Worm (Caenorhabditis elegans): ENCODE data around the gene T10B5.8.

T10B5.8 gene

DNA sequence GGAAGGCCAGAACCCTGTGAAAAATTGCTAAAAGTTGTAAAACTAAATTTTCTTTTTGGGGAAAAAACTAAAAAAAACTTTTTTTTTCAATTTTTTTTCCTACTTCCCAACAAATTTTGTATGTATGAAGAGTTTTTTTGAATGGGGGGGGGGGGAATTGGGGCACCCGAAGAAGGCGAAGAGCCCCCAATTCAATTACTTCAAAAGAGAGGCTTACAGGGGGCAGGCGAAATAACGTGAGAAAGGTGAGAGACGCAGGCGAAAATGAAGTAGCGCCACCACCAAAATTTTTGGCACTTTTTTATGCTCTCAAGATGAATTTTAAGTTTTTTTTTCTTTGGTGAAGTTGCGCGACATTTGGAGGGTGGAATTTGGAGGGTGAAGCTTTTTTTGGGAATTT is 21.1 kb downstream of the T10B5.8 start:
- TF ChIP-seq mdl-1 (tag; optimal IDR thresholded peaks at IDR 0.05) = no peak
- TF ChIP-seq lin-15B (tag; optimal IDR thresholded peaks at IDR 0.05) = no peak
- no peak for TF ChIP-seq nhr-43 (tag; optimal IDR thresholded peaks at IDR 0.05; ENCODE audit: poor library complexity, severe bottlenecking)
- TF ChIP-seq aly-2 (tag; optimal IDR thresholded peaks at IDR 0.05) = no peak
- no peak for TF ChIP-seq nhr-67 (tag; optimal IDR thresholded peaks at IDR 0.05)
- no peak for TF ChIP-seq nhr-25 (tag; optimal IDR thresholded peaks at IDR 0.05)
- no peak for TF ChIP-seq sea-2 (GFP tag; optimal IDR thresholded peaks at IDR 0.05)
- no peak for TF ChIP-seq elt-1 (tag; optimal IDR thresholded peaks at IDR 0.05)
- no peak for TF ChIP-seq hmg-11 (tag; optimal IDR thresholded peaks at IDR 0.05)
- no peak for TF ChIP-seq fkh-10 (GFP tag; optimal IDR thresholded peaks at IDR 0.05)
- TF ChIP-seq pha-4 (tag; optimal IDR thresholded peaks at IDR 0.05) = no peak
- TF ChIP-seq elt-2 (tag; optimal IDR thresholded peaks at IDR 0.05) = no peak
- no peak for TF ChIP-seq jun-1 (tag; optimal IDR thresholded peaks at IDR 0.05)
- no peak for TF ChIP-seq ama-1 (optimal IDR thresholded peaks at IDR 0.05)
- TF ChIP-seq nhr-76 (tag; optimal IDR thresholded peaks at IDR 0.05) = no peak
- TF ChIP-seq fos-1 (tag; optimal IDR thresholded peaks at IDR 0.05) = no peak
- TF ChIP-seq pqm-1 (tag; optimal IDR thresholded peaks at IDR 0.05) = no peak
- no peak for TF ChIP-seq nhr-28 (tag; optimal IDR thresholded peaks at IDR 0.05)

DNA sequence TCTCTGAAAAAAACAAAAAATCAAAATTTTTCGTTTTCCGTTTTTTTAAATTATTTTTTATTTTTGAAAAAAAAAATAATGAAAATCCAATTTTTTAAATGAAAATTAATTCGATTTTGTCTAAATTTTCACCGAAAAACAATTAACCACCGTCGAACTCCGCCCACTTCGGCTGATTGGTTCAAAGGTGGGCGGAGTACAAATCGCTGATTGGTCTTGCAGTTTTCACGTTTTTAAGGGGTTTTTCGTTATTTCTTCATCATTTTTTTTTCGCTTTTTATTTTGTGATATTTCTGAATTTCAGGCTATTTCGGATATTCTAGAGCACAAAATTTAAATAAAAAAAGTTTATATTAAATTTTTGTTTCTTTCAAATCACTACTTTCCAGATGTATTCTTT is 23.2 kb downstream of the T10B5.8 start:
- TF ChIP-seq ceh-28 (tag; optimal IDR thresholded peaks at IDR 0.05) = no peak
- TF ChIP-seq nfya-1 (tag; optimal IDR thresholded peaks at IDR 0.05; ENCODE audit: insufficient read depth) = peak; percentile 99
- TF ChIP-seq nhr-237 (tag; optimal IDR thresholded peaks at IDR 0.05) = no peak

ce11 chrV:1868025-1868424 is 26.2 kb downstream of the T10B5.8 start:
- TF ChIP-seq sea-2 (GFP tag; optimal IDR thresholded peaks at IDR 0.05) = no peak
- no peak for TF ChIP-seq ceh-9 (tag; optimal IDR thresholded peaks at IDR 0.05)
- TF ChIP-seq unc-39 (tag; optimal IDR thresholded peaks at IDR 0.05) = no peak
- no peak for TF ChIP-seq jun-1 (tag; optimal IDR thresholded peaks at IDR 0.05)
- TF ChIP-seq elt-3 (tag; optimal IDR thresholded peaks at IDR 0.05) = no peak
- no peak for TF ChIP-seq egl-27 (tag; optimal IDR thresholded peaks at IDR 0.05)
- no peak for TF ChIP-seq lsy-12 (tag; optimal IDR thresholded peaks at IDR 0.05)

DNA sequence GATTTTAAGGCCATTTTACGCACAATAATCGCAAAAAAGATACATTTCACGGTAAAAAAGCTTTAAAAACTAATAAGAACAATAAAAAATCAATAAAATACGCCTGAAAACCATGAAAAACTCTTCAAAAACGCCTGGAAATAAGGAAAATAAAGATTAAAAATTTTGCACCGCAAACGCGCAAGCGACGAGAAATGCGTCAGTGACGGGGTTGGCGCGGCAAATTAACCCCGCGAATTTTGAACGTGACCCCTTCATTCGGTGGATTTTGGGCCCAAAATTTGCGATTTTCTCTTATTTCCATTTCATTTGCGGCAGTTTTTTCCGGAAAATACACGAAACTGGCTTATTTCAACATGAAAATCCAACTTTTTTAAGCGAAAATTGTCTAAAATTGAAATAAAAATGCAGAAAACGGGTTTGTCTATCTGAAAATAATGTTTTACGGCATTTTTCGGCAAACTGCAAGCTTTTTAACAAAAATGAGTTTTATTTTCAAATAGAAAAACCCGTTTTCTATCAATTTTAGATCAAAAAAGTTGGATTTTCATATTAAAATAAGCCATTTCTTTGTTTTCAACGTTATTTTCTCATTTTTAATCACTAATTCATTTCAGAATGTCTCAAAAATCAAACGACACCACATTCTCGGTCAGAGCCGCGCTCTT is 26.9 kb downstream of the T10B5.8 start, which contains the start of gene knl-3:
Gene knl-3 (plus strand): TSS at position 618 of the 668 bp plus-strand sequence.
- peak; percentile 71 for TF ChIP-seq hmg-11 (tag; optimal IDR thresholded peaks at IDR 0.05)
- TF ChIP-seq aly-2 (tag; optimal IDR thresholded peaks at IDR 0.05) = no peak
- TF ChIP-seq ztf-11 (tag; optimal IDR thresholded peaks at IDR 0.05) = no peak
- TF ChIP-seq nhr-76 (tag; optimal IDR thresholded peaks at IDR 0.05) = no peak
- no peak for TF ChIP-seq ztf-4 (tag; optimal IDR thresholded peaks at IDR 0.05)
- TF ChIP-seq mdl-1 (tag; optimal IDR thresholded peaks at IDR 0.05) = no peak
- TF ChIP-seq nfya-1 (tag; optimal IDR thresholded peaks at IDR 0.05; ENCODE audit: insufficient read depth) = peak; percentile 90
- peak; percentile 41 for TF ChIP-seq nhr-11 (tag; optimal IDR thresholded peaks at IDR 0.05)
- TF ChIP-seq lin-39 (tag; optimal IDR thresholded peaks at IDR 0.05) = peak; percentile 85
- TF ChIP-seq tbx-2 (tag; optimal IDR thresholded peaks at IDR 0.05) = peak; percentile 69
- TF ChIP-seq ceh-82 (tag; optimal IDR thresholded peaks at IDR 0.05) = peak; percentile 72
- peak; percentile 77 for TF ChIP-seq nhr-43 (tag; optimal IDR thresholded peaks at IDR 0.05; ENCODE audit: poor library complexity, severe bottlenecking)
- peak; percentile 16 for TF ChIP-seq pqm-1 (tag; optimal IDR thresholded peaks at IDR 0.05)
- TF ChIP-seq unc-39 (tag; optimal IDR thresholded peaks at IDR 0.05) = no peak
- peak; percentile 95 for TF ChIP-seq nhr-23 (tag; optimal IDR thresholded peaks at IDR 0.05)
- peak; percentile 56 for TF ChIP-seq ceh-28 (tag; optimal IDR thresholded peaks at IDR 0.05)
- TF ChIP-seq snpc-4 (tag; optimal IDR thresholded peaks at IDR 0.05) = peak; percentile 80
- TF ChIP-seq nhr-25 (tag; optimal IDR thresholded peaks at IDR 0.05) = peak; percentile 82
- peak; percentile 33 for TF ChIP-seq zag-1 (tag; optimal IDR thresholded peaks at IDR 0.05)
- no peak for TF ChIP-seq egl-5 (tag; optimal IDR thresholded peaks at IDR 0.05)
- peak; percentile 74 for TF ChIP-seq R02D3.7 (tag; optimal IDR thresholded peaks at IDR 0.05)
- no peak for TF ChIP-seq mml-1 (tag; optimal IDR thresholded peaks at IDR 0.05)
- no peak for TF ChIP-seq ceh-9 (tag; optimal IDR thresholded peaks at IDR 0.05)
- peak; percentile 76 for TF ChIP-seq lsy-12 (tag; optimal IDR thresholded peaks at IDR 0.05)
- TF ChIP-seq elt-2 (tag; optimal IDR thresholded peaks at IDR 0.05) = peak; percentile 65
- no peak for TF ChIP-seq daf-12 (tag; optimal IDR thresholded peaks at IDR 0.05)
- TF ChIP-seq egl-27 (tag; optimal IDR thresholded peaks at IDR 0.05) = no peak
- peak; percentile 93 for TF ChIP-seq pha-4 (tag; optimal IDR thresholded peaks at IDR 0.05)
- TF ChIP-seq elt-1 (tag; optimal IDR thresholded peaks at IDR 0.05) = no peak
- no peak for TF ChIP-seq eor-1 (tag; optimal IDR thresholded peaks at IDR 0.05)
- peak; percentile 7 for TF ChIP-seq nhr-67 (tag; optimal IDR thresholded peaks at IDR 0.05)
- peak; percentile 29 for TF ChIP-seq fkh-10 (GFP tag; optimal IDR thresholded peaks at IDR 0.05)
- no peak for TF ChIP-seq skn-1 (tag; optimal IDR thresholded peaks at IDR 0.05)
- TF ChIP-seq lin-15B (tag; optimal IDR thresholded peaks at IDR 0.05) = peak; percentile 96
- no peak for TF ChIP-seq ceh-16 (tag; optimal IDR thresholded peaks at IDR 0.05)
- TF ChIP-seq fkh-2 (tag; optimal IDR thresholded peaks at IDR 0.05) = no peak
- TF ChIP-seq nhr-12 (tag; optimal IDR thresholded peaks at IDR 0.05) = no peak
- no peak for TF ChIP-seq nhr-77 (tag; optimal IDR thresholded peaks at IDR 0.05)
- no peak for TF ChIP-seq ama-1 (optimal IDR thresholded peaks at IDR 0.05)

Data from whole organism, L3 larva.